Fruit fly (Drosophila melanogaster) whole organism, adult: ENCODE data around the gene CG33947.

ENCODE experiments used
- CG11617 ChIP-seq: fragments of 200-800 bp; sonication (Bioruptor generic); optimal IDR thresholded peaks from 2 replicates; lab custom pipeline; 2017; ENCODE audit warnings: mild to moderate bottlenecking, missing biosample characterization, missing genetic modification reagents, missing genetic modification characterization
- CG12768 ChIP-seq: fragments of 200-800 bp; sonication (Bioruptor generic); optimal IDR thresholded peaks from 2 replicates; lab custom pipeline; 2017; ENCODE audit warnings: missing biosample characterization, missing genetic modification characterization, mild to moderate bottlenecking, moderate library complexity, missing genetic modification reagents
- CG14711 ChIP-seq: fragments of 200-800 bp; sonication (Bioruptor generic); optimal IDR thresholded peaks from 2 replicates; lab custom pipeline; 2018; ENCODE audit warnings: missing biosample characterization, mild to moderate bottlenecking, missing genetic modification characterization, moderate library complexity
- CG1620 ChIP-seq: fragments of 200-800 bp; sonication (Bioruptor generic); optimal IDR thresholded peaks from 2 replicates; lab custom pipeline; 2016; ENCODE audit warnings: missing biosample characterization, missing genetic modification characterization
- CG33017 ChIP-seq: fragments of 200-800 bp; sonication (Bioruptor generic); optimal IDR thresholded peaks from 2 replicates; lab custom pipeline; 2018; ENCODE audit warnings: missing biosample characterization, mild to moderate bottlenecking, missing genetic modification characterization, moderate library complexity
- CG5204 ChIP-seq: fragments of 200-800 bp; sonication (Bioruptor generic); optimal IDR thresholded peaks from 2 replicates; lab custom pipeline; 2016; ENCODE audit warnings: missing biosample characterization, missing genetic modification characterization
- CG7045 ChIP-seq: fragments of 200-800 bp; sonication (Bioruptor generic); optimal IDR thresholded peaks from 2 replicates; lab custom pipeline; 2017; ENCODE audit warnings: missing biosample characterization, mild to moderate bottlenecking, missing genetic modification characterization
- CG7101 ChIP-seq: fragments of 200-800 bp; sonication (Bioruptor generic); optimal IDR thresholded peaks from 2 replicates; lab custom pipeline; 2018; ENCODE audit warnings: missing biosample characterization, mild to moderate bottlenecking, missing genetic modification characterization, moderate library complexity
- Clk ChIP-seq: fragments of 200-800 bp; sonication (Bioruptor generic); optimal IDR thresholded peaks from 2 replicates; lab custom pipeline; 2017; ENCODE audit warnings: missing biosample characterization, missing genetic modification characterization
- Crg-1 ChIP-seq: fragments of 200-800 bp; sonication (Bioruptor generic); optimal IDR thresholded peaks from 2 replicates; lab custom pipeline; 2016; ENCODE audit warnings: missing biosample characterization, missing genetic modification characterization
- Hr96 ChIP-seq: fragments of 200-800 bp; sonication (Bioruptor generic); optimal IDR thresholded peaks from 2 replicates; lab custom pipeline; 2016; ENCODE audit warnings: missing biosample characterization, missing genetic modification characterization
- Mnt ChIP-seq: fragments of 200-800 bp; sonication (Bioruptor generic); optimal IDR thresholded peaks from 2 replicates; lab custom pipeline; 2016; ENCODE audit warnings: missing biosample characterization, mild to moderate bottlenecking, missing genetic modification characterization
- bab1 ChIP-seq: fragments of 200-800 bp; sonication (Bioruptor generic); optimal IDR thresholded peaks from 3 replicates; lab custom pipeline; 2019; ENCODE audit warnings: missing biosample characterization, mild to moderate bottlenecking, missing genetic modification characterization, moderate library complexity
- cic ChIP-seq: fragments of 200-800 bp; sonication (Bioruptor generic); optimal IDR thresholded peaks from 2 replicates; lab custom pipeline; 2017; ENCODE audit warnings: missing biosample characterization, mild to moderate bottlenecking, missing genetic modification characterization, moderate library complexity
- cnc ChIP-seq, 2 experiments: fragments of >200 bp; optimal IDR thresholded peaks; 2 replicates each; lab custom pipeline; 2017
- kay ChIP-seq: fragments of 200-800 bp; sonication (Bioruptor generic); peaks from one replicate; lab custom pipeline; 2016; ENCODE audit warnings: missing biosample characterization, missing genetic modification characterization, borderline replicate concordance
- ovo ChIP-seq: fragments of 200-800 bp; sonication (Bioruptor generic); optimal IDR thresholded peaks from 2 replicates; lab custom pipeline; 2016; ENCODE audit warnings: missing biosample characterization, missing genetic modification characterization
- pad ChIP-seq: fragments of 200-800 bp; sonication (Bioruptor generic); optimal IDR thresholded peaks from 3 replicates; lab custom pipeline; 2017; ENCODE audit warnings: missing biosample characterization, missing genetic modification characterization, mild to moderate bottlenecking, moderate library complexity, missing genetic modification reagents
- tj ChIP-seq: fragments of 200-800 bp; sonication (Bioruptor generic); optimal IDR thresholded peaks from 3 replicates; lab custom pipeline; 2017; ENCODE audit warnings: missing biosample characterization, mild to moderate bottlenecking, missing genetic modification characterization, moderate library complexity
- toe ChIP-seq: fragments of 200-800 bp; sonication (Bioruptor generic); optimal IDR thresholded peaks from 2 replicates; lab custom pipeline; 2016; ENCODE audit warnings: missing biosample characterization, missing genetic modification characterization

CG33947 gene

DNA sequence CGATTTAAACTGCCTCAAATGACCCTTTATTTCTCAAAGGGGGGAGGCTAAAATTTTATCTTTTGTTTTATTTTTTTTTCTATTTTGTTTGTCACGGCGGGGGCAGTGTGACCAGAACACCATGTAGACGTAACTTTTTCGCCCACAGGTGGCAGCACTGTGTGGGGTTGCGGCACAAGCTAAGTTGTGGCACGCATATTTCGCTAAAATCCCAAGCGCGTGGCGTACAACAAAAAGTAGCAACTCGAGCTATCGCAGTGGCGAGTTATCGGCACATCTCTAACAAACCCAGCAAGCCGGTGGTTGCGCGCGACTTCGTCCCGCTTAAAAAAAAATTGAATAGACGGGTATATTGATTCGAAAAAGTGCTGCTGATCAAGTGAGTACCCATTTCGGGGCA, 26.8 kb downstream of the CG33947 start, which contains the start of the genes Ufd1 and NaPi-III:
Gene Ufd1 (minus strand): TSS at position 129 of the 400 bp plus-strand sequence.
Gene NaPi-III (plus strand): TSS at position 261 of the 400 bp plus-strand sequence.
- TF ChIP-seq toe (GFP tag; lab: Kevin White, UChicago) (no peak), pad (no peak), CG12768 (no peak), CG5204 (GFP tag; lab: Kevin White, UChicago) (no peak), Crg-1 (GFP tag; lab: Kevin White, UChicago) (no peak), CG11617 (GFP tag; lab: Kevin White, UChicago) (peak; percentile 47), Mnt (peak; percentile 73), CG7101 (tag; lab: Kevin White, UChicago) (peak; percentile 45), CG7045 (GFP tag; lab: Kevin White, UChicago) (no peak), CG14711 (tag; lab: Kevin White, UChicago) (no peak), Clk (no peak), kay (GFP tag; lab: Kevin White, UChicago) (no peak), CG1620 (GFP tag; lab: Kevin White, UChicago) (peak; percentile 51), tj (peak; percentile 26), cic (GFP tag; lab: Kevin White, UChicago) (peak; percentile 73), bab1 (GFP tag; lab: Kevin White, UChicago) (peak; percentile 71), cnc (optimal IDR thresholded peaks at IDR 0.05; lab: Kevin White, UChicago) (peak in 1 of 2 experiments; percentile 21), Hr96 (GFP tag; lab: Kevin White, UChicago) (peak; percentile 24), CG33017 (tag; lab: Kevin White, UChicago) (no peak), ovo (GFP tag; lab: Kevin White, UChicago) (no peak)

DNA sequence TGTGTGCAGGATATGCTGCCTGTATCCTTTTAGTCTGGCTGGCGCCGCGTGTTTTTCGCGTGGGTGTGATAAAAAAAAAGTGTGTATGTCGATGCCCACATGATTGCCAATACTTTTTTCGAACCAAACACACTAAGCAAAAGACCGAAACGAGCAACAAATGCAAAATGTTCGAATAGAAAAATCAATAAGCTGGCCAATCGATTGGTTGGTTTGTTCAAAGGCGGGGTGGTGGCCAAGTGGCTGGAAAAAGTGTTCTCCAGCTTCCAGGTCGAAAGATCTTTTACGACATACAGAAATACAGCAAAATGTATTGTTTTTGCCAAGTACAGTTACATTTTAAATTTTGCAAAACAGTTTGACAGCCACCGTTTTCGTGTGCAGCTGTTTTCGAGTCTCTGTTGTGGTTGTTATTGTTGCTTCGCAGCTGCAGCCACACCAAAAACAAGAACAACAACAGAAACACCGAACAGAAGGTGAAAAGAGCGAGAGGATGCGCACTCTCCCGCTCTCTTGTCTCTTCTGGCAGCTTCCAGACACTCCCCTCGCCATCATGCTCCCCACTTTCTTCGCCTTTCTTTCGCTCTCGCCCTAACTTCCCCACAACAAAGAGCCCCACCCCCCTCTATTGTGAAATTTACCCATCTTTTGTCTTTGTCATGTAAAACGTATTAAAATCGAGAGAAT, 27.4 kb downstream of the CG33947 start:
- TF ChIP-seq CG12768 (no peak), ovo (GFP tag; lab: Kevin White, UChicago) (peak; percentile 24), pad (peak; percentile 67)

DNA sequence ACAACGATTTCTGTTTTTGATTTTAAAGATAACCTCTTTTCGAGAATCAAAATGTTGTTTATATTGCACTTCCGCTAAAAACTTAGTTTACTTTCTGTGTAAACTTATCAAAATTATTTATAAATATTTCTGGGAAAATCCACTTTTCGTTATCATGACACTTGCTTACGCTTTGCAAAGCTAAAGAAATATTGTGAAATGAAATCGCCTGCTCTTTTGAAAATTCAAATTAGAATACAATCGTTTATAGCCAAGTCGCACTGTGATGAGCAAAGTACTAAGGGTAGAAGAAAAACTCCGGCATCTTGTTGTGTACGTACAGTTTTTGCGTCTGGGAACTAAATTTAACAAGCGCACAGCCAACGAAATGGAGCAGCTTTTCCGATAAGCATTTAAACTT, 28.1 kb downstream of the CG33947 start:
- no peak for TF ChIP-seq kay (GFP tag; lab: Kevin White, UChicago)
- no peak for TF ChIP-seq CG5204 (GFP tag; lab: Kevin White, UChicago)
- no peak for TF ChIP-seq Crg-1 (GFP tag; lab: Kevin White, UChicago)
- TF ChIP-seq CG12768 = no peak
- TF ChIP-seq tj = no peak
- TF ChIP-seq CG7045 (GFP tag; lab: Kevin White, UChicago) = no peak
- TF ChIP-seq CG7101 (tag; lab: Kevin White, UChicago) = no peak
- TF ChIP-seq ovo (GFP tag; lab: Kevin White, UChicago) = no peak
- no peak for TF ChIP-seq Clk
- no peak for TF ChIP-seq CG1620 (GFP tag; lab: Kevin White, UChicago)
- TF ChIP-seq Mnt = no peak
- TF ChIP-seq bab1 (GFP tag; lab: Kevin White, UChicago) = no peak
- no peak for TF ChIP-seq Hr96 (GFP tag; lab: Kevin White, UChicago)
- TF ChIP-seq CG14711 (tag; lab: Kevin White, UChicago) = no peak
- no peak for TF ChIP-seq cic (GFP tag; lab: Kevin White, UChicago)
- no peak for TF ChIP-seq CG33017 (tag; lab: Kevin White, UChicago)

DNA sequence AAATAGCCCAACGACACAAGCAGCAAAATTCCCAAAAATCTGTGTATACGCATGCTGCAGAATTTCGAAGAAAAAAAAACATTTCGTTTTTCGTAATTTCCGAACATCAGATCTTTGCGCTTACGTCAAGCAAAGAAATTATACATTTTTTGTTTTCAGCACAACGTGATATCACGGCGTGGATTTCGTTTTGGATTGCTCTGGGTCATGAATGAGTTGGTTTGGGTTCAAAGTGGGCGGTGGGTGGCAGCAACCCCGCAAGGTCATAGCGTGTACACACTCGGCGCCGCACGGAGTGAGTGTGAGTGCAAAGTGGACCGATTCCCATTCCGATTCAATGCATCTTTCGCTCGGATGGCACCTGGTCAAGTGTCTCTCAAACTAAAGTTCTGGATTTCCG, 28.5 kb downstream of the CG33947 start:
- TF ChIP-seq CG7045 (GFP tag; lab: Kevin White, UChicago) = no peak
- no peak for TF ChIP-seq kay (GFP tag; lab: Kevin White, UChicago)
- TF ChIP-seq CG5204 (GFP tag; lab: Kevin White, UChicago) = no peak
- TF ChIP-seq Crg-1 (GFP tag; lab: Kevin White, UChicago) = no peak
- no peak for TF ChIP-seq CG14711 (tag; lab: Kevin White, UChicago)
- TF ChIP-seq Clk = no peak
- TF ChIP-seq bab1 (GFP tag; lab: Kevin White, UChicago) = no peak
- TF ChIP-seq cnc (optimal IDR thresholded peaks at IDR 0.05; lab: Kevin White, UChicago) = no peak
- no peak for TF ChIP-seq CG7101 (tag; lab: Kevin White, UChicago)
- no peak for TF ChIP-seq CG33017 (tag; lab: Kevin White, UChicago)
- no peak for TF ChIP-seq CG12768
- TF ChIP-seq CG1620 (GFP tag; lab: Kevin White, UChicago) = no peak
- no peak for TF ChIP-seq tj
- no peak for TF ChIP-seq pad
- no peak for TF ChIP-seq cic (GFP tag; lab: Kevin White, UChicago)
- no peak for TF ChIP-seq CG11617 (GFP tag; lab: Kevin White, UChicago)
- TF ChIP-seq toe (GFP tag; lab: Kevin White, UChicago) = no peak
- no peak for TF ChIP-seq Mnt
- TF ChIP-seq ovo (GFP tag; lab: Kevin White, UChicago) = no peak
- no peak for TF ChIP-seq Hr96 (GFP tag; lab: Kevin White, UChicago)

DNA sequence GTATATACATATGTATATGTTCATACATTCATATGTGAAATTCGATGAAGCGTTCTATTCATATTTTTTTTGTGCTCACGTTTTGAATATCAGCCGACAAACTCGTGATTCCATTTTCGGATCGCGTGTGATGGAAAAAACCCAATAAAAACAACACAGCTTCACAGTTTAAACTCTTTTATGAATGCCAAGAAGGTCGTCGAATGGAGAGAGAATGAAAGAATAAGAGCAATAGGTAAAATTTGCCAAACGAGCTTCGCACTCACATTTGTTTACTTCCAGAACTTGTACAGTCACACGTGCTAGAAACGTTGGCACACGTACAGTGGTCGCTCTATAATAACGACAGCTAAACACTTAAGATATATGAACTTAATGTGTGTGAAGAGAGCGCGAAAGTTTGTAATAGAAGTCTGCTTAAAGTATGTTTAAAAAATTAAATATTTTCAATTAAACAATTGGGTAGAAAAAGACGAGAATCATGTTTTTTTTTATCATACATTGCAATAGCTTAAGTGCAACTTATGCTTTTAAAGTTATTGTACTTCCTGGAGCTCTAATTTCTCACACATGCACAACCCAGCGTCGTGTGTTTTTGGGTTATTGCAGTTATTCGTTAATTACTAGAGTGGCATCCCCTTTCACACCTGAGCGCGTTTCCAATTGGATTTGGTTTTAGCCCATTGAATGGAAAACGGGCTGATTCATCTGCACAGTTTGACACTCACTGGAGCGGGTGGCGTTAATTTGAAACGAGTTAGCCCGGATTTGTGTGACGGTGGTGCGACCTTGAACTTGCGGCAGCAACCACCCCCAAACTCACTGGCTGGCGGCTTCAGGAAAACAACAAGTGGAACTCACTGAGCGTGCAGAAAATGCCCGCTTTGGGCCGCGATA, 29.6 kb downstream of the CG33947 start:
- TF ChIP-seq CG7045 (GFP tag; lab: Kevin White, UChicago) (no peak), CG14711 (tag; lab: Kevin White, UChicago) (peak; percentile 33), Crg-1 (GFP tag; lab: Kevin White, UChicago) (no peak), bab1 (GFP tag; lab: Kevin White, UChicago) (peak; percentile 58), Mnt (peak; percentile 3)
